Worm (Caenorhabditis elegans): ENCODE measurements around the gene gadr-4.

Gene gadr-4

DNA sequence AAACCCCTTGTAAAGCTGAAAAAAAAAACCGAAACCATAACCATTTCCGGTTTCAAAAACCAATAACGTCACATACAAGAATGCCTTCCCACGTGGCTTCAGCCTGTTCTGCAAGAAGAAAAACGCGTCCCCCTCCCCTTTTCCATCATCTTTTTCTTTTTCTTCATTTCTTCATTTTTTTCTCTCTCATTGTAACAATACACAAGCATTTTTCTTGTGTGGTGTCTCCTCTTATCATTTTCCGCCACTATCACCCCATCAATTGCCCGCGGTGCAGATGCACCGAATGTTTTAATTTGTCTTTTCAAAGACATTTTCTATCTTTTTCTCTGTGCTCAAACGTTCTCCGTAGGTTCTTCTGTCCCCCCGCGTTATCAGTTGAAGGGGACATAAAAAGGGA, 26.8 kb upstream of the gadr-4 start (continued):
- TF ChIP-seq attf-5 (GFP tag; optimal IDR thresholded peaks at IDR 0.05), result peak; percentile 65
- no peak for TF ChIP-seq Y79H2A.3 (GFP tag; conservative IDR thresholded peaks at IDR 0.05)
- no peak for TF ChIP-seq madf-8 (GFP tag; conservative IDR thresholded peaks at IDR 0.05)
- TF ChIP-seq egrh-3 (GFP tag; IDR thresholded peaks at IDR 0.05), result no peak
- TF ChIP-seq mel-28 (tag; optimal IDR thresholded peaks at IDR 0.05; ENCODE audit: borderline replicate concordance), result no peak
- no peak for TF ChIP-seq F49E8.2 (tag; optimal IDR thresholded peaks at IDR 0.05; ENCODE audit: insufficient read depth)
- TF ChIP-seq madf-6 (GFP tag; IDR thresholded peaks at IDR 0.05), result no peak
- no peak for TF ChIP-seq ceh-91 (GFP tag; IDR thresholded peaks at IDR 0.05)
- no peak for TF ChIP-seq zfh-2 (GFP tag; conservative IDR thresholded peaks at IDR 0.05)
- TF ChIP-seq dpff-1 (tag; optimal IDR thresholded peaks at IDR 0.05), result no peak
- no peak for TF ChIP-seq F39B2.1 (GFP tag; IDR thresholded peaks at IDR 0.05)
- TF ChIP-seq ccch-3 (GFP tag; optimal IDR thresholded peaks at IDR 0.05), result no peak
- TF ChIP-seq F33H1.4 (GFP tag; IDR thresholded peaks at IDR 0.05), result no peak
- no peak for TF ChIP-seq T07F8.4 (tag; optimal IDR thresholded peaks at IDR 0.05)
- TF ChIP-seq attf-3 (GFP tag; conservative IDR thresholded peaks at IDR 0.05), result no peak
- TF ChIP-seq snpc-1.1 (tag; optimal IDR thresholded peaks at IDR 0.05; ENCODE audit: insufficient read depth), result no peak
- peak; percentile 75 for TF ChIP-seq nfyb-1 (GFP tag; IDR thresholded peaks at IDR 0.05)
- no peak for TF ChIP-seq ceh-58 (GFP tag; IDR thresholded peaks at IDR 0.05)
- no peak for TF ChIP-seq K12H6.12 (tag; optimal IDR thresholded peaks at IDR 0.05)
- no peak for TF ChIP-seq C17E4.6 (GFP tag; IDR thresholded peaks at IDR 0.05)
- TF ChIP-seq Y56A3A.18 (GFP tag; IDR thresholded peaks at IDR 0.05), result peak; percentile 42; the same call in 1 of the 2 replicates
- peak; percentile 8 for TF ChIP-seq lin-54 (GFP tag; optimal IDR thresholded peaks at IDR 0.05)
- TF ChIP-seq hmg-1.2 (GFP tag; IDR thresholded peaks at IDR 0.05), result no peak
- no peak for TF ChIP-seq attf-6 (GFP tag; IDR thresholded peaks at IDR 0.05)
- TF ChIP-seq F23B12.7 (tag; optimal IDR thresholded peaks at IDR 0.05; ENCODE audit: insufficient read depth), result peak; percentile 66
- no peak for TF ChIP-seq pbrm-1 (GFP tag; IDR thresholded peaks at IDR 0.05)
- TF ChIP-seq lir-1 (GFP tag; conservative IDR thresholded peaks at IDR 0.05), result peak; percentile 18; the same call in 1 of the 2 replicates
- TF ChIP-seq nhr-80 (tag; optimal IDR thresholded peaks at IDR 0.05), result peak; percentile 99
- TF ChIP-seq sptf-2 (GFP tag; optimal IDR thresholded peaks at IDR 0.05), result no peak
- TF ChIP-seq lsl-1 (GFP tag; optimal IDR thresholded peaks at IDR 0.05), result no peak
- TF ChIP-seq let-526 (GFP tag; IDR thresholded peaks at IDR 0.05), result no peak
- no peak for TF ChIP-seq ztf-25 (GFP tag; IDR thresholded peaks at IDR 0.05)
- peak; percentile 93 for TF ChIP-seq F22D6.2 (tag; optimal IDR thresholded peaks at IDR 0.05)
- TF ChIP-seq somi-1 (GFP tag; optimal IDR thresholded peaks at IDR 0.05), result peak; percentile 93
- TF ChIP-seq K11D2.4 (GFP tag; IDR thresholded peaks at IDR 0.05), result peak; percentile 78
- TF ChIP-seq ceh-100 (GFP tag; IDR thresholded peaks at IDR 0.05), result no peak
- TF ChIP-seq atf-7 (tag; optimal IDR thresholded peaks at IDR 0.05), result peak; percentile 74
- TF ChIP-seq aptf-2 (GFP tag; conservative IDR thresholded peaks at IDR 0.05), result no peak
- TF ChIP-seq egl-44 (GFP tag; IDR thresholded peaks at IDR 0.05), result no peak
- peak; percentile 65 for TF ChIP-seq dox-1 (GFP tag; IDR thresholded peaks at IDR 0.05)
- no peak for TF ChIP-seq D2030.7 (GFP tag; IDR thresholded peaks at IDR 0.05)
- no peak for TF ChIP-seq gei-17 (GFP tag; optimal IDR thresholded peaks at IDR 0.05)
- peak; percentile 59 for TF ChIP-seq nhr-90 (tag; optimal IDR thresholded peaks at IDR 0.05)
- TF ChIP-seq lin-35 (GFP tag; optimal IDR thresholded peaks at IDR 0.05), result no peak
- no peak for TF ChIP-seq nhr-27 (tag; optimal IDR thresholded peaks at IDR 0.05)
- TF ChIP-seq ztf-22 (GFP tag; optimal IDR thresholded peaks at IDR 0.05), result peak; percentile 71
- TF ChIP-seq lsy-27 (tag; optimal IDR thresholded peaks at IDR 0.05; ENCODE audit: borderline replicate concordance, insufficient read depth), result no peak
- peak; percentile 88 for TF ChIP-seq ztf-26 (tag; optimal IDR thresholded peaks at IDR 0.05)
- no peak for TF ChIP-seq hsf-1 (GFP tag; IDR thresholded peaks at IDR 0.05)

Data from whole organism, young adult.